Fruit fly (Drosophila melanogaster): ENCODE results near the gene CG4565.

CG4565 gene

DNA sequence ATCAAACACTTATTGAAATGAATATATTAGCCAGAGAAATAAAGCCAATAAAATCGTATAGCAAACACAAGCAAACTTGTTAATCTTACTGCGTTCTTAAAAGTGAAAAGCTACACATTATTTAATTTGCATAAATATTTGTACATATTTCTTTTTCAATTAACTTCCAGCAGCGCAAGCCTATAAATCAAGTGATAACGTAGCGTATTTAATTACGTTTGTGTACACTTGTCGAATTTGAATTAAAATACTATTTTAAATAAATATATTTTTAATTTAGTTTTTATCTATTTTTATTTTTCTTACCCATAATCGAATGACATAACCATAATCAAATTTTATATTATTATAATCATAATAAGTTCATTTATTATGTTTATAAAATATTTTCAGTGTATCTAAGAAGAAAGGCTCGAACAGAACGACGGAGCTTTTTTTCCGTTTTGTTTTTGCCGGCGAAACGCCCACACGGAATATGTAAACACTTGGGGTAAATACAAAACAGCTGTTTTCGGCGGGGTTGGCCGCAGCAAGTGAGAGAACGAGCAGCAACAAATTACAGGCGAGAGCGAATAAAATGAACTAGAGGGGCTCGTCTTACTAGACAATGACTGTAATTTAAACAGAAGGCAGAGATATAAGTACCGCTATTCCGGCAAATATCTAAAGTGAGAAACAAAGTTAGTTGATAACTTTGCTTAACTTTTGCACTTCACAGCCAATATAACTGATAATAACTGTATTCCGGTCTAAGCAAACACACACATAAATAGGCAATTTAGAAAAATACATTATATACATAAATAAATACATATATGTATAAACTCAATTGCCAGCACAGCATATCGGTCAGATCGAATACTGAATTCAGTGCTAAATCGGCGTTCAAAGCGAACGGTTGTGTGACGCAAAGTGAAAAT, 23.3 kb downstream of the CG4565 start, which contains the start of gene Sodh2 (continued):
- TF ChIP-seq CG4617 (GFP tag; optimal IDR thresholded peaks at IDR 0.05; ENCODE audit: borderline replicate concordance) (peak; percentile 17), shn (GFP tag; optimal IDR thresholded peaks at IDR 0.05) (no peak), B-H1 (GFP tag; IDR thresholded peaks at IDR 0.05) (no peak; the same call in 2 of the 3 replicates), CoRest (tag; optimal IDR thresholded peaks at IDR 0.05) (peak; percentile 70), gt (GFP tag; IDR thresholded peaks at IDR 0.05) (no peak), zen2 (GFP tag; IDR thresholded peaks at IDR 0.05; ENCODE audit: partially characterized antibody) (no peak), z (GFP tag; IDR thresholded peaks at IDR 0.05) (0 out of 3 replicates have a peak, but pooled peaks have one; percentile 38), Dll (GFP tag; IDR thresholded peaks at IDR 0.05; ENCODE audit: partially characterized antibody) (no peak), CG6854 (GFP tag; optimal IDR thresholded peaks at IDR 0.05) (peak; percentile 83), Ada2b (GFP tag; IDR thresholded peaks at IDR 0.05) (peak; percentile 70), lmd (GFP tag; IDR thresholded peaks at IDR 0.05) (peak; percentile 83), Gsc (GFP tag; IDR thresholded peaks at IDR 0.05) (0 out of 2 replicates have a peak, but pooled peaks have one; percentile 19), CG10543 (GFP tag; optimal IDR thresholded peaks at IDR 0.05) (peak; percentile 93), CkIIα-i1 (GFP tag; IDR thresholded peaks at IDR 0.05) (no peak), wor (GFP tag; IDR thresholded peaks at IDR 0.05) (no peak; the same call in 1 of the 2 replicates), D (optimal IDR thresholded peaks at IDR 0.05) (no peak), D (GFP tag; optimal IDR thresholded peaks at IDR 0.05) (peak; percentile 69), CG12104 (GFP tag; optimal IDR thresholded peaks at IDR 0.05) (peak; percentile 77), Sry-β (GFP tag; optimal IDR thresholded peaks at IDR 0.05) (peak; percentile 44), Dfd (GFP tag; optimal IDR thresholded peaks at IDR 0.05) (no peak), pnt (GFP tag; optimal IDR thresholded peaks at IDR 0.05) (peak; percentile 31), kay (GFP tag; optimal IDR thresholded peaks at IDR 0.05) (no peak), ken (GFP tag; IDR thresholded peaks at IDR 0.05) (peak; percentile 73), ind (GFP tag; optimal IDR thresholded peaks at IDR 0.05) (peak; percentile 61), Abd-B (GFP tag; optimal IDR thresholded peaks at IDR 0.05) (peak; percentile 18), Ssrp (tag; optimal IDR thresholded peaks at IDR 0.05) (peak; percentile 17), Trl (optimal IDR thresholded peaks at IDR 0.05) (peak in 1 of 2 experiments; percentile 28), Trl (GFP tag; optimal IDR thresholded peaks at IDR 0.05) (peak; percentile 25), insv (GFP tag; optimal IDR thresholded peaks at IDR 0.05) (peak in 1 of 2 experiments; percentile 60), Hey (tag; optimal IDR thresholded peaks at IDR 0.05) (peak; percentile 67), corto (GFP tag; optimal IDR thresholded peaks at IDR 0.05) (peak; percentile 50), btn (GFP tag; optimal IDR thresholded peaks at IDR 0.05) (no peak), ase (GFP tag; IDR thresholded peaks at IDR 0.05) (peak; percentile 57; the same call in 2 of the 3 replicates), CG32767 (GFP tag; IDR thresholded peaks at IDR 0.05) (0 out of 2 replicates have a peak, but pooled peaks have one; percentile 36), CG34422 (GFP tag; IDR thresholded peaks at IDR 0.05) (peak; percentile 87), crc (GFP tag; optimal IDR thresholded peaks at IDR 0.05) (peak; percentile 34), Nf-YC (tag; optimal IDR thresholded peaks at IDR 0.05) (peak; percentile 64), slp2 (GFP tag; optimal IDR thresholded peaks at IDR 0.05) (peak; percentile 27), nerfin-2 (GFP tag; IDR thresholded peaks at IDR 0.05; ENCODE audit: partially characterized antibody) (no peak), CG18599 (GFP tag; optimal IDR thresholded peaks at IDR 0.05) (peak; percentile 95), CG17802 (tag; optimal IDR thresholded peaks at IDR 0.05) (peak; percentile 33), B-H2 (GFP tag; optimal IDR thresholded peaks at IDR 0.05) (peak; percentile 85), CG12219 (GFP tag; optimal IDR thresholded peaks at IDR 0.05) (peak; percentile 50), sna (GFP tag; IDR thresholded peaks at IDR 0.05; ENCODE audit: partially characterized antibody) (no peak), Fer1 (GFP tag; optimal IDR thresholded peaks at IDR 0.05) (peak; percentile 92), CG1647 (GFP tag; optimal IDR thresholded peaks at IDR 0.05) (peak; percentile 45), CG10431 (GFP tag; optimal IDR thresholded peaks at IDR 0.05) (peak; percentile 42), sima (GFP tag; optimal IDR thresholded peaks at IDR 0.05) (peak; percentile 17), CG30403 (GFP tag; optimal IDR thresholded peaks at IDR 0.05) (peak; percentile 61)

Measured in whole organism, embryonic.